Fruit fly (Drosophila melanogaster): ENCODE measurements around the gene Qtzl.

The Qtzl gene

DNA sequence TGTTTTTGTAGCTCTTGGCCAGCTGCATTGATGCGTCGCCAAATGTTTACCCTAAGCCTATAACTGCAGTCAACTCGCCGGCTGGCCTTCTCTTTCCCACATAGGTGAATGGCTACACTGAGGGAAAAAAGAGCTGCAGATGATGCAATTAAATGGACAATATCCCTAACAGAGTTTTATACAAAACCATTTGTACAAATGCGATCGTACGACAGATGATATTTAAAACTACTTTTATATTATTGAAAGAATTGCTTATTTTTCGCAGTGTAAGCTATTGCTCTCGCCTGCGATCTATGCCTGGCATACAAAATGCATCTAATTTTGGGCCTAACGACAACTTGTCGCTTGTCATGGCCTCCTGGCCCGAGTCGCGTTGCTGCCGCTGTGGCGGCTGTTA, 45.6 kb upstream of the Qtzl start (continued):
- TF ChIP-seq Ets65A (GFP tag), result peak; percentile 91
- 0 out of 2 replicates have a peak, but pooled peaks have one; percentile 22 for TF ChIP-seq CG5953 (GFP tag; IDR thresholded peaks at IDR 0.05)
- TF ChIP-seq her (GFP tag; optimal IDR thresholded peaks at IDR 0.05), result no peak
- peak; percentile 30; the same call in 1 of the 2 replicates for TF ChIP-seq CG1024 (GFP tag; IDR thresholded peaks at IDR 0.05)
- peak; percentile 50 for TF ChIP-seq org-1 (GFP tag; optimal IDR thresholded peaks at IDR 0.05)
- TF ChIP-seq CG14860 (GFP tag; IDR thresholded peaks at IDR 0.05; ENCODE audit: partially characterized antibody), result no peak
- TF ChIP-seq br (optimal IDR thresholded peaks at IDR 0.05), result no peak
- TF ChIP-seq CG8924 (tag; optimal IDR thresholded peaks at IDR 0.05), result peak; percentile 48
- no peak for TF ChIP-seq MESR4 (GFP tag; optimal IDR thresholded peaks at IDR 0.05)
- TF ChIP-seq CG31224 (GFP tag; IDR thresholded peaks at IDR 0.05), result peak; percentile 38; the same call in 1 of the 2 replicates
- peak; percentile 18 for TF ChIP-seq CG8290 (GFP tag; optimal IDR thresholded peaks at IDR 0.05)
- peak in 1 of 2 experiments; percentile 45 for TF ChIP-seq CG8290 (tag; optimal IDR thresholded peaks at IDR 0.05)
- TF ChIP-seq Oli (tag; optimal IDR thresholded peaks at IDR 0.05), result peak; percentile 44
- TF ChIP-seq wek (GFP tag; optimal IDR thresholded peaks at IDR 0.05), result no peak
- TF ChIP-seq HLH4C (GFP tag; IDR thresholded peaks at IDR 0.05; ENCODE audit: partially characterized antibody), result no peak
- peak; percentile 36 for TF ChIP-seq Blimp-1 (GFP tag; optimal IDR thresholded peaks at IDR 0.05)
- TF ChIP-seq fd96Cb (tag; optimal IDR thresholded peaks at IDR 0.05), result peak; percentile 44
- peak; percentile 38 for TF ChIP-seq nmo (GFP tag; optimal IDR thresholded peaks at IDR 0.05)
- no peak for TF ChIP-seq lov (optimal IDR thresholded peaks at IDR 0.05)
- peak; percentile 74; the same call in 2 of the 3 replicates for TF ChIP-seq lov (GFP tag; IDR thresholded peaks at IDR 0.05)
- 0 out of 3 replicates have a peak, but pooled peaks have one; percentile 19 for TF ChIP-seq so (GFP tag; IDR thresholded peaks at IDR 0.05)
- TF ChIP-seq ATbp (GFP tag; optimal IDR thresholded peaks at IDR 0.05), result peak; percentile 37
- peak; percentile 71 for TF ChIP-seq gem (tag; optimal IDR thresholded peaks at IDR 0.05)
- TF ChIP-seq Abd-B (GFP tag; optimal IDR thresholded peaks at IDR 0.05), result no peak
- no peak for TF ChIP-seq yki (optimal IDR thresholded peaks at IDR 0.05)
- TF ChIP-seq nerfin-2 (GFP tag; IDR thresholded peaks at IDR 0.05; ENCODE audit: partially characterized antibody), result no peak
- peak; percentile 39 for TF ChIP-seq esg (GFP tag; conservative IDR thresholded peaks at IDR 0.05)
- TF ChIP-seq prd (optimal IDR thresholded peaks at IDR 0.05), result no peak
- peak; percentile 77 for TF ChIP-seq prd (GFP tag; IDR thresholded peaks at IDR 0.05)
- TF ChIP-seq CG14710 (tag; optimal IDR thresholded peaks at IDR 0.05), result peak; percentile 17
- TF ChIP-seq Elba2 (GFP tag; optimal IDR thresholded peaks at IDR 0.05), result peak; percentile 37
- peak; percentile 57 to 72 for TF ChIP-seq chif (GFP tag; optimal IDR thresholded peaks at IDR 0.05)
- TF ChIP-seq danr (GFP tag; IDR thresholded peaks at IDR 0.05), result no peak
- TF ChIP-seq gsb-n (tag; optimal IDR thresholded peaks at IDR 0.05), result no peak
- TF ChIP-seq kah (GFP tag; optimal IDR thresholded peaks at IDR 0.05), result no peak
- peak; percentile 64 for TF ChIP-seq H2.0 (GFP tag; IDR thresholded peaks at IDR 0.05)
- 0 out of 2 replicates have a peak, but pooled peaks have one; percentile 9 for TF ChIP-seq amos (GFP tag; IDR thresholded peaks at IDR 0.05; ENCODE audit: partially characterized antibody)
- TF ChIP-seq wdn (GFP tag; IDR thresholded peaks at IDR 0.05), result peak; percentile 18; the same call in 1 of the 2 replicates
- TF ChIP-seq CG2199 (GFP tag; IDR thresholded peaks at IDR 0.05), result no peak
- peak; percentile 20 to 21 for TF ChIP-seq Pdp1 (GFP tag; optimal IDR thresholded peaks at IDR 0.05)
- no peak for TF ChIP-seq jigr1 (GFP tag; IDR thresholded peaks at IDR 0.05)
- no peak for TF ChIP-seq fd64A (GFP tag; optimal IDR thresholded peaks at IDR 0.05)
- TF ChIP-seq Mad (GFP tag; optimal IDR thresholded peaks at IDR 0.05), result peak; percentile 14
- peak; percentile 37 for TF ChIP-seq CoRest (tag; optimal IDR thresholded peaks at IDR 0.05)
- no peak for TF ChIP-seq CG2889 (GFP tag; IDR thresholded peaks at IDR 0.05)
- peak; percentile 47; the same call in 1 of the 2 replicates for TF ChIP-seq CG32767 (GFP tag; IDR thresholded peaks at IDR 0.05)

Data from whole organism, embryonic.